Worm (Caenorhabditis elegans): ENCODE results near the gene ZC449.4.

DNA sequence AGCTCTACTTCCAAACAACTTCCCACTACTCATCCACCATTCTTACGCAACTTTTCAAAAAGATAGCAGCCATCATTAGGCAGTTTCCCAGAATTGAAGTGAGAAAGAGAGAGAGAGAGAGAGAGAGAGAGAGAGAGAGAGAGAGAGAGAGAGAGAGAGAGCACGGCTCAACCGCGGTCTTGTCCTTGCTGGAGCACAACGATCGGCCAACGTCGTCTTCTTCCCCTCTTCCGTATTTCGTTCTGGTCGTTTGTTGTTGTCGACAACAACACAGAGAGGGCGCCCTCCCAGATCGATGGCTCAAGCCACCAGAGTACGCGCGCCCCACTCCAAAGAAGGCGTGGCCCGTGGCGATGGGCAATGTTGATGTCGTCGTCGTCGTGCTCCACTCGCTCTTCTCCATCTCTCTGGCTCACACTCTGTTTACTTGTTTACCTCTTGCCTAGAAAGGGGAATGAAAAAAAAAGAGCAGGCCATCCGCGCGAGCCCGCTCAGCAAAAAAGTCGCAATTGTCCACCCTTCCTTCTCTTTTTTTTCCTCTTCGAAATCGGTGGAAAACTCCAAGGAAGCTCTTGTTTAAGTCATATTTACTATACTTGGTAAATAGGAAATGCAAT lies 51.7 kb downstream of the ZC449.4 start:
- no peak for TF ChIP-seq egl-44 (GFP tag; IDR thresholded peaks at IDR 0.05)
- no peak for TF ChIP-seq lsy-27 (tag; optimal IDR thresholded peaks at IDR 0.05; ENCODE audit: borderline replicate concordance, insufficient read depth)
- no peak for TF ChIP-seq unc-62 (GFP tag; optimal IDR thresholded peaks at IDR 0.05)
- no peak for TF ChIP-seq F57C9.4 (tag; optimal IDR thresholded peaks at IDR 0.05)
- TF ChIP-seq sea-2 (GFP tag; IDR thresholded peaks at IDR 0.05), result no peak
- TF ChIP-seq ztf-22 (GFP tag; optimal IDR thresholded peaks at IDR 0.05), result no peak
- TF ChIP-seq xnd-1 (tag; optimal IDR thresholded peaks at IDR 0.05), result no peak
- TF ChIP-seq hlh-12 (tag; optimal IDR thresholded peaks at IDR 0.05), result no peak
- TF ChIP-seq lin-54 (GFP tag; optimal IDR thresholded peaks at IDR 0.05), result no peak
- TF ChIP-seq lag-1 (GFP tag; IDR thresholded peaks at IDR 0.05), result no peak
- no peak for TF ChIP-seq B0261.1 (tag; optimal IDR thresholded peaks at IDR 0.05)
- TF ChIP-seq pha-4 (tag; optimal IDR thresholded peaks at IDR 0.05), result no peak
